Fruit fly (Drosophila melanogaster) whole organism, embryonic: ENCODE measurements around the gene eIF3d1.

Experiments used
- Antp ChIP-seq: fragments of 200-800 bp; sonication (Bioruptor generic); optimal IDR thresholded peaks from 3 replicates; lab custom pipeline; 2016; ENCODE audit warnings: missing biosample characterization, missing genetic modification characterization
- Bteb2 ChIP-seq: fragments of 200-800 bp; sonication (Bioruptor generic); optimal IDR thresholded peaks from 2 replicates; lab custom pipeline; 2016; ENCODE audit warnings: missing biosample characterization, missing genetic modification characterization
- CG10209 ChIP-seq: fragments of 200-800 bp; sonication (Bioruptor generic); optimal IDR thresholded peaks from 3 replicates; lab custom pipeline; 2017; ENCODE audit warnings: missing biosample characterization, mild to moderate bottlenecking, missing genetic modification characterization, missing genetic modification reagents
- CG10366 ChIP-seq: fragments of 200-800 bp; sonication (Bioruptor generic); IDR thresholded peaks from 2 replicates; pipeline ENCODE4 v1.3.6; 2022; ENCODE audit warnings: missing biosample characterization, missing genetic modification characterization
- CG12299 ChIP-seq: fragments of 200-800 bp; sonication (Bioruptor generic); optimal IDR thresholded peaks from 2 replicates; lab custom pipeline; 2018; ENCODE audit warnings: missing biosample characterization, mild to moderate bottlenecking, missing genetic modification characterization
- CG14050 ChIP-seq: fragments of 200-800 bp; sonication (Bioruptor generic); IDR thresholded peaks from 3 replicates; pipeline ENCODE4 v1.3.6; 2022; ENCODE audit warnings: missing biosample characterization, missing genetic modification characterization
- CG14667 ChIP-seq: fragments of 200-800 bp; sonication (Bioruptor generic); IDR thresholded peaks from 2 replicates; pipeline ENCODE4 v1.3.6; 2022; ENCODE audit warnings: missing biosample characterization, missing genetic modification characterization
- CG1647 ChIP-seq: fragments of 200-800 bp; sonication (Bioruptor generic); optimal IDR thresholded peaks from 3 replicates; lab custom pipeline; 2016; ENCODE audit warnings: missing biosample characterization, missing genetic modification characterization
- CG17361 ChIP-seq: fragments of 200-800 bp; sonication (Bioruptor generic); IDR thresholded peaks from 3 replicates; pipeline ENCODE4 v1.3.6; 2022; ENCODE audit warnings: missing biosample characterization, missing genetic modification characterization
- CG17912 ChIP-seq: fragments of 200-800 bp; sonication (Bioruptor generic); optimal IDR thresholded peaks from 2 replicates; lab custom pipeline; 2018; ENCODE audit warnings: missing biosample characterization, mild to moderate bottlenecking, missing genetic modification characterization
- CG18011 ChIP-seq: fragments of 200-800 bp; sonication (Bioruptor generic); optimal IDR thresholded peaks from 2 replicates; lab custom pipeline; 2017; ENCODE audit warnings: missing biosample characterization, missing genetic modification characterization, mild to moderate bottlenecking, moderate library complexity, missing genotype
- CG1832 ChIP-seq: fragments of 200-800 bp; sonication (Bioruptor generic); optimal IDR thresholded peaks from 2 replicates; lab custom pipeline; 2017; ENCODE audit warnings: missing biosample characterization, mild to moderate bottlenecking, missing genetic modification characterization, inconsistent platforms
- CG2129 ChIP-seq: fragments of 200-800 bp; sonication (Bioruptor generic); IDR thresholded peaks from 2 replicates; pipeline ENCODE4 v1.3.6; 2022; ENCODE audit warnings: missing biosample characterization, missing genetic modification characterization; ENCODE audit not compliant: partially characterized antibody
- CG2875 ChIP-seq: fragments of 200-800 bp; sonication (Bioruptor generic); optimal IDR thresholded peaks from 2 replicates; lab custom pipeline; 2017; ENCODE audit warnings: missing biosample characterization, mild to moderate bottlenecking, missing genetic modification characterization, missing genetic modification reagents
- CG3163 ChIP-seq: fragments of 200-800 bp; sonication (Bioruptor generic); optimal IDR thresholded peaks from 3 replicates; lab custom pipeline; 2016; ENCODE audit warnings: missing biosample characterization, missing genetic modification characterization
- CG6654 ChIP-seq: fragments of 200-800 bp; sonication (Bioruptor generic); optimal IDR thresholded peaks from 2 replicates; lab custom pipeline; 2017; ENCODE audit warnings: missing biosample characterization, mild to moderate bottlenecking, missing genetic modification characterization
- CG7745 ChIP-seq: fragments of 200-800 bp; sonication (Bioruptor generic); optimal IDR thresholded peaks from 2 replicates; lab custom pipeline; 2018; ENCODE audit warnings: missing biosample characterization, mild to moderate bottlenecking, missing genetic modification characterization, moderate library complexity
- CG8089 ChIP-seq: fragments of 200-800 bp; sonication (Bioruptor generic); optimal IDR thresholded peaks from 3 replicates; lab custom pipeline; 2016; ENCODE audit warnings: missing biosample characterization, missing genetic modification characterization
- D ChIP-seq, 2 experiments: fragments of 200-800 bp in 1 of 2; fragments of >200 bp in 1 of 2; sonication (Bioruptor generic) in 1 of 2; optimal IDR thresholded peaks; 2 replicates in 1 of 2; 3 replicates in 1 of 2; lab custom pipeline; 2017; ENCODE audit warnings: mild to moderate bottlenecking in 1 of 2, missing biosample characterization in 1 of 2, missing genetic modification characterization in 1 of 2, missing genetic modification reagents in 1 of 2
- Dek ChIP-seq: fragments of 200-800 bp; sonication (Bioruptor generic); optimal IDR thresholded peaks from 3 replicates; lab custom pipeline; 2019; ENCODE audit warnings: missing biosample characterization, mild to moderate bottlenecking, missing genetic modification characterization, moderate library complexity
- Ets65A ChIP-seq: fragments of 200-800 bp; sonication (Bioruptor generic); peaks from one replicate; lab custom pipeline; 2016; ENCODE audit warnings: missing biosample characterization, missing genetic modification characterization
- Fer2 ChIP-seq: fragments of 200-800 bp; sonication (Bioruptor generic); optimal IDR thresholded peaks from 2 replicates; lab custom pipeline; 2018; ENCODE audit warnings: missing biosample characterization, mild to moderate bottlenecking, missing genetic modification characterization, moderate library complexity
- HLH3B ChIP-seq: fragments of 200-800 bp; sonication (Bioruptor generic); IDR thresholded peaks from 2 replicates; pipeline ENCODE4 v1.3.6; 2022; ENCODE audit warnings: missing biosample characterization, missing genetic modification characterization
- Hsf ChIP-seq: fragments of 200-800 bp; sonication (Bioruptor generic); optimal IDR thresholded peaks from 3 replicates; lab custom pipeline; 2016; ENCODE audit warnings: missing biosample characterization, missing genetic modification characterization
- PHDP ChIP-seq: fragments of 200-800 bp; sonication (Bioruptor generic); optimal IDR thresholded peaks from 3 replicates; lab custom pipeline; 2018; ENCODE audit warnings: missing biosample characterization, mild to moderate bottlenecking, missing genetic modification characterization, moderate library complexity
- Spps ChIP-seq: fragments of 200-800 bp; sonication (Bioruptor generic); optimal IDR thresholded peaks from 2 replicates; lab custom pipeline; 2018; ENCODE audit warnings: missing biosample characterization, mild to moderate bottlenecking, missing genetic modification characterization
- Ssrp ChIP-seq: fragments of 200-800 bp; sonication (Bioruptor generic); optimal IDR thresholded peaks from 2 replicates; lab custom pipeline; 2018; ENCODE audit warnings: missing biosample characterization, mild to moderate bottlenecking, missing genetic modification characterization, moderate library complexity
- Stat92E ChIP-seq, 3 experiments: fragments of >200 bp in 2 of 3; fragments of 200-800 bp in 1 of 3; sonication (Bioruptor generic) in 1 of 3; optimal IDR thresholded peaks; 2 replicates each; lab custom pipeline; 2017 to 2019; ENCODE audit warnings: missing biosample characterization in 3 of 3, missing genetic modification characterization in 3 of 3, mild to moderate bottlenecking in 1 of 3, moderate library complexity in 1 of 3
- YL-1 ChIP-seq: fragments of 200-800 bp; sonication (Bioruptor generic); optimal IDR thresholded peaks from 3 replicates; lab custom pipeline; 2017; ENCODE audit warnings: missing biosample characterization, mild to moderate bottlenecking, missing genetic modification characterization
- ato ChIP-seq: fragments of 200-800 bp; sonication (Bioruptor generic); IDR thresholded peaks from 2 replicates; pipeline ENCODE4 v1.3.6; 2022; ENCODE audit warnings: missing biosample characterization, missing genetic modification characterization; ENCODE audit not compliant: partially characterized antibody
- cad ChIP-seq: fragments of >200 bp; optimal IDR thresholded peaks from 2 replicates; lab custom pipeline; 2017; ENCODE audit warnings: missing biosample characterization, missing genetic modification characterization
- caup ChIP-seq: fragments of 200-800 bp; sonication (Bioruptor generic); optimal IDR thresholded peaks from 3 replicates; lab custom pipeline; 2017; ENCODE audit warnings: missing biosample characterization, mild to moderate bottlenecking, missing genetic modification characterization, moderate library complexity; ENCODE audit not compliant: severe bottlenecking
- chn ChIP-seq: fragments of 200-800 bp; sonication (Bioruptor generic); optimal IDR thresholded peaks from 2 replicates; lab custom pipeline; 2016; ENCODE audit warnings: missing biosample characterization, missing genetic modification characterization
- danr ChIP-seq: fragments of 200-800 bp; sonication (Bioruptor generic); IDR thresholded peaks from 2 replicates; pipeline ENCODE4 v1.3.6; 2022; ENCODE audit warnings: missing biosample characterization, missing genetic modification characterization
- dmrt11E ChIP-seq: fragments of 200-800 bp; sonication (Bioruptor generic); optimal IDR thresholded peaks from 3 replicates; lab custom pipeline; 2018; ENCODE audit warnings: missing biosample characterization, mild to moderate bottlenecking, missing genetic modification characterization, moderate library complexity
- gfzf ChIP-seq: fragments of 200-800 bp; sonication (Bioruptor generic); optimal IDR thresholded peaks from 2 replicates; lab custom pipeline; 2016; ENCODE audit warnings: missing biosample characterization, mild to moderate bottlenecking, missing genetic modification characterization, moderate library complexity
- maf-S ChIP-seq: fragments of 200-800 bp; sonication (Bioruptor generic); optimal IDR thresholded peaks from 2 replicates; lab custom pipeline; 2016; ENCODE audit warnings: missing biosample characterization, missing genetic modification characterization
- peb ChIP-seq: fragments of 200-800 bp; sonication (Bioruptor generic); IDR thresholded peaks from 2 replicates; pipeline ENCODE4 v1.3.6; 2022; ENCODE audit warnings: missing biosample characterization, missing genetic modification characterization
- pfk ChIP-seq: fragments of 200-800 bp; sonication (Bioruptor generic); optimal IDR thresholded peaks from 2 replicates; lab custom pipeline; 2018; ENCODE audit warnings: missing biosample characterization, mild to moderate bottlenecking, missing genetic modification characterization, moderate library complexity
- psq ChIP-seq: fragments of 200-800 bp; sonication (Bioruptor generic); optimal IDR thresholded peaks from 2 replicates; lab custom pipeline; 2017; ENCODE audit warnings: missing biosample characterization, missing genetic modification characterization
- ranshi ChIP-seq: fragments of 200-800 bp; sonication (Bioruptor generic); IDR thresholded peaks from 2 replicates; pipeline ENCODE4 v1.3.6; 2022; ENCODE audit warnings: missing biosample characterization, missing genetic modification characterization
- rib ChIP-seq: fragments of 200-800 bp; sonication (Bioruptor generic); IDR thresholded peaks from 2 replicates; pipeline ENCODE4 v1.3.6; 2022; ENCODE audit warnings: missing biosample characterization, missing genetic modification characterization
- salm ChIP-seq: fragments of 200-800 bp; sonication (Bioruptor generic); optimal IDR thresholded peaks from 2 replicates; lab custom pipeline; 2018; ENCODE audit warnings: missing biosample characterization, mild to moderate bottlenecking, missing genetic modification characterization
- sc ChIP-seq, 3 experiments: fragments of >200 bp in 2 of 3; fragments of 200-800 bp in 1 of 3; sonication (Bioruptor generic) in 1 of 3; optimal IDR thresholded peaks; 2 replicates in 2 of 3; 3 replicates in 1 of 3; lab custom pipeline; 2017; ENCODE audit warnings: mild to moderate bottlenecking in 1 of 3, missing biosample characterization in 1 of 3, missing genetic modification characterization in 1 of 3, missing genetic modification reagents in 1 of 3
- shn ChIP-seq: fragments of 200-800 bp; sonication (Bioruptor generic); optimal IDR thresholded peaks from 3 replicates; lab custom pipeline; 2016; ENCODE audit warnings: missing biosample characterization, missing genetic modification characterization
- stc ChIP-seq: fragments of 200-800 bp; sonication (Bioruptor generic); IDR thresholded peaks from 2 replicates; pipeline ENCODE4 v1.3.6; 2022; ENCODE audit warnings: missing biosample characterization, missing genetic modification characterization
- toy ChIP-seq: fragments of 200-800 bp; sonication (Bioruptor generic); IDR thresholded peaks from 2 replicates; pipeline ENCODE4 v1.3.6; 2022; ENCODE audit warnings: missing biosample characterization, missing genetic modification characterization
- wek ChIP-seq: fragments of 200-800 bp; sonication (Bioruptor generic); optimal IDR thresholded peaks from 3 replicates; lab custom pipeline; 2018; ENCODE audit warnings: missing biosample characterization, mild to moderate bottlenecking, missing genetic modification characterization, moderate library complexity
- z ChIP-seq: fragments of 200-800 bp; sonication (Bioruptor generic); IDR thresholded peaks from 3 replicates; pipeline ENCODE4 v1.3.6; 2022; ENCODE audit warnings: missing biosample characterization, missing genetic modification characterization
- zfh1 ChIP-seq: fragments of 200-800 bp; sonication (Bioruptor generic); IDR thresholded peaks from 3 replicates; pipeline ENCODE4 v1.3.6; 2022; ENCODE audit warnings: missing biosample characterization, missing genetic modification characterization

eIF3d1 gene

dm6 chr3R:23729066-23729465, 49.2 kb downstream of the eIF3d1 start (continued):
- TF ChIP-seq CG10366 (GFP tag; lab: Robert Waterston, UW) = no peak
- TF ChIP-seq sc (optimal IDR thresholded peaks at IDR 0.05; lab: Kevin White, UChicago) = no peak
- no peak for TF ChIP-seq sc (GFP tag; optimal IDR thresholded peaks at IDR 0.05; lab: Kevin White, UChicago)
- TF ChIP-seq z = no peak
- no peak for TF ChIP-seq Antp (GFP tag; lab: Kevin White, UChicago)
- TF ChIP-seq danr (GFP tag; lab: Robert Waterston, UW) = no peak
- no peak for TF ChIP-seq gfzf (GFP tag; lab: Kevin White, UChicago)
- no peak for TF ChIP-seq Hsf (GFP tag; lab: Kevin White, UChicago)
- no peak for TF ChIP-seq CG2129
- no peak for TF ChIP-seq CG17912 (GFP tag; lab: Kevin White, UChicago)
- TF ChIP-seq CG8089 = no peak
- peak; percentile 15 for TF ChIP-seq CG12299 (tag; lab: Kevin White, UChicago)
- TF ChIP-seq CG14667 (GFP tag; lab: Robert Waterston, UW) = no peak
- TF ChIP-seq HLH3B (GFP tag; lab: Robert Waterston, UW) = no peak; the same call in 1 of the 2 replicates
- TF ChIP-seq salm = no peak
- no peak for TF ChIP-seq CG3163 (GFP tag; lab: Kevin White, UChicago)
- TF ChIP-seq CG2875 (GFP tag; lab: Kevin White, UChicago) = no peak
- TF ChIP-seq Ets65A (GFP tag; lab: Kevin White, UChicago) = no peak
- TF ChIP-seq Stat92E (GFP tag; optimal IDR thresholded peaks at IDR 0.05; lab: Kevin White, UChicago) = no peak
- TF ChIP-seq chn = no peak
- no peak for TF ChIP-seq CG1832 (GFP tag; lab: Kevin White, UChicago)
- no peak for TF ChIP-seq Ssrp (tag; lab: Kevin White, UChicago)
- TF ChIP-seq stc (GFP tag; lab: Robert Waterston, UW) = no peak
- TF ChIP-seq CG7745 (tag; lab: Kevin White, UChicago) = no peak
- peak; percentile 69 for TF ChIP-seq pfk (GFP tag; lab: Kevin White, UChicago)
- no peak for TF ChIP-seq CG18011
- peak; percentile 24 for TF ChIP-seq Fer2
- no peak for TF ChIP-seq zfh1 (GFP tag; lab: Robert Waterston, UW)
- no peak for TF ChIP-seq maf-S (GFP tag; lab: Kevin White, UChicago)
- no peak for TF ChIP-seq Bteb2 (GFP tag; lab: Kevin White, UChicago)
- TF ChIP-seq rib = peak; percentile 68; the same call in 1 of the 2 replicates
- TF ChIP-seq shn (GFP tag; lab: Kevin White, UChicago) = no peak
- no peak for TF ChIP-seq Spps (tag; lab: Kevin White, UChicago)
- TF ChIP-seq wek (GFP tag; lab: Kevin White, UChicago) = peak; percentile 62
- TF ChIP-seq CG14050 (GFP tag; lab: Robert Waterston, UW) = no peak
- TF ChIP-seq ato (GFP tag; lab: Robert Waterston, UW) = no peak
- TF ChIP-seq dmrt11E (tag; lab: Kevin White, UChicago) = peak; percentile 5
- TF ChIP-seq CG6654 = no peak
- no peak for TF ChIP-seq D (optimal IDR thresholded peaks at IDR 0.05; lab: Kevin White, UChicago)
- TF ChIP-seq D (GFP tag; optimal IDR thresholded peaks at IDR 0.05; lab: Kevin White, UChicago) = no peak
- TF ChIP-seq PHDP (tag; lab: Kevin White, UChicago) = peak; percentile 65
- TF ChIP-seq psq = no peak
- TF ChIP-seq toy (GFP tag; lab: Robert Waterston, UW) = no peak
- 0 out of 2 replicates have a peak, but pooled peaks have one; percentile 32 for TF ChIP-seq ranshi (GFP tag; lab: Robert Waterston, UW)
- no peak for TF ChIP-seq cad (GFP tag; lab: Kevin White, UChicago)
- TF ChIP-seq Dek (tag; lab: Kevin White, UChicago) = peak; percentile 19
- peak; percentile 40 for TF ChIP-seq CG10209
- TF ChIP-seq CG1647 (GFP tag; lab: Kevin White, UChicago) = no peak
- peak; percentile 23 for TF ChIP-seq YL-1 (GFP tag; lab: Kevin White, UChicago)
- peak; percentile 78 for TF ChIP-seq caup (GFP tag; lab: Kevin White, UChicago)
- TF ChIP-seq peb (GFP tag; lab: Robert Waterston, UW) = no peak
- TF ChIP-seq CG17361 (GFP tag; lab: Robert Waterston, UW) = no peak
